Fruit fly (Drosophila melanogaster) whole organism, embryonic: ENCODE results near the gene CG31259.

Experiments
- Bgb ChIP-seq: fragments of 200-800 bp; sonication (Bioruptor generic); IDR thresholded peaks from 2 replicates; pipeline ENCODE4 v1.3.6; 2022; ENCODE audit warnings: missing biosample characterization, missing genetic modification characterization; ENCODE audit not compliant: partially characterized antibody
- BtbVII ChIP-seq: fragments of 200-800 bp; sonication (Bioruptor generic); optimal IDR thresholded peaks from 3 replicates; lab custom pipeline; 2017; ENCODE audit warnings: missing biosample characterization, mild to moderate bottlenecking, missing genetic modification characterization
- CG10147 ChIP-seq: fragments of 200-800 bp; sonication (Bioruptor generic); optimal IDR thresholded peaks from 2 replicates; lab custom pipeline; 2019; ENCODE audit warnings: missing biosample characterization, mild to moderate bottlenecking, missing genetic modification characterization, moderate library complexity
- CG11560 ChIP-seq: fragments of 200-800 bp; sonication (Bioruptor generic); IDR thresholded peaks from 3 replicates; pipeline ENCODE4 v1.3.6; 2022; ENCODE audit warnings: missing biosample characterization, missing genetic modification characterization
- CG12219 ChIP-seq: fragments of 200-800 bp; sonication (Bioruptor generic); optimal IDR thresholded peaks from 3 replicates; lab custom pipeline; 2018; ENCODE audit warnings: missing biosample characterization, mild to moderate bottlenecking, missing genetic modification characterization
- CG12942 ChIP-seq: fragments of 200-800 bp; sonication (Bioruptor generic); optimal IDR thresholded peaks from 3 replicates; lab custom pipeline; 2016; ENCODE audit warnings: missing biosample characterization, missing genetic modification characterization
- CG16813 ChIP-seq: fragments of 200-800 bp; sonication (Bioruptor generic); IDR thresholded peaks from 3 replicates; pipeline ENCODE4 v1.3.6; 2022; ENCODE audit warnings: missing biosample characterization, missing genetic modification characterization; ENCODE audit not compliant: partially characterized antibody
- CG17802 ChIP-seq: fragments of 200-800 bp; sonication (Bioruptor generic); optimal IDR thresholded peaks from 2 replicates; lab custom pipeline; 2018; ENCODE audit warnings: missing biosample characterization, mild to moderate bottlenecking, missing genetic modification characterization, moderate library complexity
- CG18262 ChIP-seq: fragments of 200-800 bp; optimal IDR thresholded peaks from 3 replicates; lab custom pipeline; 2019; ENCODE audit warnings: missing biosample characterization, mild to moderate bottlenecking, missing genetic modification characterization, moderate library complexity
- CG2129 ChIP-seq: fragments of 200-800 bp; sonication (Bioruptor generic); IDR thresholded peaks from 2 replicates; pipeline ENCODE4 v1.3.6; 2022; ENCODE audit warnings: missing biosample characterization, missing genetic modification characterization; ENCODE audit not compliant: partially characterized antibody
- CG2202 ChIP-seq: fragments of 200-800 bp; sonication (Bioruptor generic); optimal IDR thresholded peaks from 2 replicates; lab custom pipeline; 2018; ENCODE audit warnings: missing biosample characterization, mild to moderate bottlenecking, missing genetic modification characterization
- CG31388 ChIP-seq: fragments of 200-800 bp; sonication (Bioruptor generic); optimal IDR thresholded peaks from 2 replicates; lab custom pipeline; 2016; ENCODE audit warnings: missing biosample characterization, missing genetic modification characterization
- CG32767 ChIP-seq: fragments of 200-800 bp; sonication (Bioruptor generic); IDR thresholded peaks from 2 replicates; pipeline ENCODE4 v1.3.6; 2022; ENCODE audit warnings: missing biosample characterization, missing genetic modification characterization
- CG3726 ChIP-seq: fragments of 200-800 bp; sonication (Bioruptor generic); IDR thresholded peaks from 3 replicates; pipeline ENCODE4, ENCODE4 v1.3.6; 2022; ENCODE audit warnings: missing biosample characterization, missing genetic modification characterization
- CG4282 ChIP-seq: fragments of 200-800 bp; sonication (Bioruptor generic); optimal IDR thresholded peaks from 2 replicates; lab custom pipeline; 2016; ENCODE audit warnings: missing biosample characterization, missing genetic modification characterization
- CG4424 ChIP-seq: fragments of 200-800 bp; sonication (Bioruptor generic); optimal IDR thresholded peaks from 3 replicates; lab custom pipeline; 2016; ENCODE audit warnings: missing biosample characterization, missing genetic modification characterization
- CG4707 ChIP-seq: fragments of 200-800 bp; sonication (Bioruptor generic); optimal IDR thresholded peaks from 2 replicates; lab custom pipeline; 2018; ENCODE audit warnings: missing biosample characterization, mild to moderate bottlenecking, missing genetic modification characterization, moderate library complexity
- CG5180 ChIP-seq: fragments of 200-800 bp; sonication (Bioruptor generic); optimal IDR thresholded peaks from 3 replicates; lab custom pipeline; 2017; ENCODE audit warnings: missing biosample characterization, missing genetic modification characterization, mild to moderate bottlenecking, moderate library complexity, missing genetic modification reagents
- CG6654 ChIP-seq: fragments of 200-800 bp; sonication (Bioruptor generic); optimal IDR thresholded peaks from 2 replicates; lab custom pipeline; 2017; ENCODE audit warnings: missing biosample characterization, mild to moderate bottlenecking, missing genetic modification characterization
- CG6791 ChIP-seq: fragments of 200-800 bp; sonication (Bioruptor generic); IDR thresholded peaks from 3 replicates; pipeline ENCODE4 v1.3.6; 2022; ENCODE audit warnings: missing biosample characterization, missing genetic modification characterization; ENCODE audit not compliant: partially characterized antibody
- CG6854 ChIP-seq: fragments of 200-800 bp; sonication (Bioruptor generic); optimal IDR thresholded peaks from 3 replicates; lab custom pipeline; 2017; ENCODE audit warnings: missing biosample characterization, mild to moderate bottlenecking, missing genetic modification characterization
- Fer3 ChIP-seq: fragments of 200-800 bp; sonication (Bioruptor generic); optimal IDR thresholded peaks from 2 replicates; lab custom pipeline; 2018; ENCODE audit warnings: missing biosample characterization, mild to moderate bottlenecking, missing genetic modification characterization, moderate library complexity
- HLH54F ChIP-seq: fragments of 200-800 bp; sonication (Bioruptor generic); optimal IDR thresholded peaks from 3 replicates; lab custom pipeline; 2016; ENCODE audit warnings: missing biosample characterization, missing genetic modification characterization
- HLHmδ ChIP-seq: fragments of 200-800 bp; sonication (Bioruptor generic); optimal IDR thresholded peaks from 2 replicates; lab custom pipeline; 2018; ENCODE audit warnings: missing biosample characterization, mild to moderate bottlenecking, missing genetic modification characterization, moderate library complexity
- HmgZ ChIP-seq: fragments of 200-800 bp; sonication (Bioruptor generic); optimal IDR thresholded peaks from 2 replicates; lab custom pipeline; 2018; ENCODE audit warnings: missing biosample characterization, mild to moderate bottlenecking, missing genetic modification characterization
- Hmx ChIP-seq: fragments of 200-800 bp; sonication (Bioruptor generic); optimal IDR thresholded peaks from 2 replicates; lab custom pipeline; 2016; ENCODE audit warnings: missing biosample characterization, missing genetic modification characterization
- Lim3 ChIP-seq: fragments of 200-800 bp; sonication (Bioruptor generic); IDR thresholded peaks from 2 replicates; pipeline ENCODE4 v1.3.6; 2022; ENCODE audit warnings: missing biosample characterization, missing genetic modification characterization
- MBD-R2 ChIP-seq: fragments of 200-800 bp; sonication (Bioruptor generic); IDR thresholded peaks from 2 replicates; pipeline ENCODE4 v1.3.6; 2022; ENCODE audit warnings: missing biosample characterization, missing genetic modification characterization
- NFAT ChIP-seq: fragments of 200-800 bp; sonication (Bioruptor generic); IDR thresholded peaks from 2 replicates; pipeline ENCODE4 v1.3.6; 2022; ENCODE audit warnings: missing biosample characterization, missing genetic modification characterization
- NfI ChIP-seq: fragments of 200-800 bp; sonication (Bioruptor generic); optimal IDR thresholded peaks from 3 replicates; lab custom pipeline; 2018; ENCODE audit warnings: missing biosample characterization, mild to moderate bottlenecking, missing genetic modification characterization, moderate library complexity
- Opbp ChIP-seq: fragments of 200-800 bp; sonication (Bioruptor generic); IDR thresholded peaks from 3 replicates; pipeline ENCODE4 v1.3.6; 2022; ENCODE audit warnings: missing biosample characterization, missing genetic modification characterization; ENCODE audit not compliant: partially characterized antibody
- Poxn ChIP-seq: fragments of 200-800 bp; sonication (Bioruptor generic); IDR thresholded peaks from 2 replicates; pipeline ENCODE4 v1.3.6; 2022; ENCODE audit warnings: missing biosample characterization, missing genetic modification characterization
- Ssrp ChIP-seq: fragments of 200-800 bp; sonication (Bioruptor generic); optimal IDR thresholded peaks from 2 replicates; lab custom pipeline; 2018; ENCODE audit warnings: missing biosample characterization, mild to moderate bottlenecking, missing genetic modification characterization, moderate library complexity
- Tbp ChIP-seq: fragments of >200 bp; optimal IDR thresholded peaks from 2 replicates; lab custom pipeline; 2018; ENCODE audit warnings: missing biosample characterization, missing genetic modification characterization
- ab ChIP-seq: fragments of 200-800 bp; sonication (Bioruptor generic); optimal IDR thresholded peaks from 2 replicates; lab custom pipeline; 2016; ENCODE audit warnings: missing biosample characterization, missing genetic modification characterization
- ap ChIP-seq: fragments of 200-800 bp; sonication (Bioruptor generic); IDR thresholded peaks from 2 replicates; pipeline ENCODE4 v1.3.6; 2022; ENCODE audit warnings: missing biosample characterization, missing genetic modification characterization
- ato ChIP-seq: fragments of 200-800 bp; sonication (Bioruptor generic); IDR thresholded peaks from 2 replicates; pipeline ENCODE4 v1.3.6; 2022; ENCODE audit warnings: missing biosample characterization, missing genetic modification characterization; ENCODE audit not compliant: partially characterized antibody
- dati ChIP-seq: fragments of 200-800 bp; sonication (Bioruptor generic); IDR thresholded peaks from 2 replicates; pipeline ENCODE4 v1.3.6; 2022; ENCODE audit warnings: missing biosample characterization, missing genetic modification characterization
- dm ChIP-seq: fragments of 200-800 bp; sonication (Bioruptor generic); optimal IDR thresholded peaks from 3 replicates; lab custom pipeline; 2016; ENCODE audit warnings: missing biosample characterization, missing genetic modification characterization
- esg ChIP-seq: fragments of 200-800 bp; sonication (Bioruptor generic); conservative IDR thresholded peaks from 2 replicates; pipeline ENCODE4 v1.3.6; 2022; ENCODE audit warnings: missing biosample characterization, missing genetic modification characterization
- fd102C ChIP-seq: fragments of 200-800 bp; sonication (Bioruptor generic); optimal IDR thresholded peaks from 2 replicates; lab custom pipeline; 2018; ENCODE audit warnings: missing biosample characterization, mild to moderate bottlenecking, missing genetic modification characterization, moderate library complexity
- fd96Cb ChIP-seq: fragments of 200-800 bp; sonication (Bioruptor generic); optimal IDR thresholded peaks from 2 replicates; lab custom pipeline; 2018; ENCODE audit warnings: missing biosample characterization, mild to moderate bottlenecking, missing genetic modification characterization, moderate library complexity
- fu2 ChIP-seq: fragments of 200-800 bp; sonication (Bioruptor generic); optimal IDR thresholded peaks from 2 replicates; lab custom pipeline; 2016; ENCODE audit warnings: missing biosample characterization, missing genetic modification characterization
- hkb ChIP-seq, 2 experiments: fragments of 200-800 bp in 1 of 2; fragments of >200 bp in 1 of 2; sonication (Bioruptor generic) in 1 of 2; IDR thresholded peaks in 1 of 2; optimal IDR thresholded peaks in 1 of 2; 2 replicates each; pipeline versions ENCODE4 v1.3.6 to Lab custom; 2017 to 2022; ENCODE audit warnings: missing biosample characterization in 1 of 2, missing genetic modification characterization in 1 of 2
- jigr1 ChIP-seq: fragments of 200-800 bp; sonication (Bioruptor generic); IDR thresholded peaks from 3 replicates; pipeline ENCODE4 v1.3.6; 2022; ENCODE audit warnings: missing biosample characterization, missing genetic modification characterization
- lab ChIP-seq: fragments of 200-800 bp; sonication (Bioruptor generic); optimal IDR thresholded peaks from 3 replicates; lab custom pipeline; 2017; ENCODE audit warnings: missing biosample characterization, missing genetic modification characterization, mild to moderate bottlenecking, moderate library complexity, missing genetic modification reagents
- prd ChIP-seq, 3 experiments: fragments of >200 bp in 2 of 3; fragments of 200-800 bp in 1 of 3; sonication (Bioruptor generic) in 1 of 3; optimal IDR thresholded peaks in 2 of 3; IDR thresholded peaks in 1 of 3; 2 replicates in 2 of 3; 3 replicates in 1 of 3; pipeline versions ENCODE4 v1.3.6 to Lab custom; 2017 to 2022; ENCODE audit warnings: missing biosample characterization in 1 of 3, missing genetic modification characterization in 1 of 3
- shn ChIP-seq: fragments of 200-800 bp; sonication (Bioruptor generic); optimal IDR thresholded peaks from 3 replicates; lab custom pipeline; 2016; ENCODE audit warnings: missing biosample characterization, missing genetic modification characterization
- sisA ChIP-seq: fragments of 200-800 bp; sonication (Bioruptor generic); IDR thresholded peaks from 2 replicates; pipeline ENCODE4 v1.3.6; 2022; ENCODE audit warnings: missing biosample characterization, missing genetic modification characterization
- zfh1 ChIP-seq: fragments of 200-800 bp; sonication (Bioruptor generic); IDR thresholded peaks from 3 replicates; pipeline ENCODE4 v1.3.6; 2022; ENCODE audit warnings: missing biosample characterization, missing genetic modification characterization

The CG31259 gene

DNA sequence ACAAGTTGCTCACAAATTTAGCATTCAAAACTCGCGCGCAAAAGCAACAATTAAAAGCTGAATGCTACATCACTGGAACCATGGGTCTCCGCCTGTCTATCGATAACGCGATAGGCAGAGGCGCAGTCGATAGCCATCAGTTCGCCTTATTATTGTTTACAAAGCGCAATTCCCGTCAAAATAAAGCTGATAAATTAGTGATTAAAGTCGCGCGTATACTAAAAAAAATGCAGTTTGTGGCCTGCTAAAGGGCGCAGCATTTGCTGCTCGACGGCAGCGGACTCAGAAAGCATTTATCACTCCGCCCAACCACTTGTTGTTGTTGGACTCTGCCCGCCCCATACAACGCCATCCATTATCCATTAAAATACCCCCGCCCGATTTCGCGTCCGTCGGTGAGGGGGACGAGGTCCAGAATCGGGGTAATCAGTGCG lies 6.0 kb upstream of the CG31259 start, which contains the start of gene CG11737 (continued):
- TF ChIP-seq CG12219 (GFP tag; lab: Kevin White, UChicago) (no peak), Tbp (GFP tag; lab: Kevin White, UChicago) (no peak), CG12942 (no peak), dati (GFP tag; lab: Robert Waterston, UW) (no peak), CG17802 (no peak), Bgb (GFP tag; lab: Robert Waterston, UW) (peak; percentile 79), prd (optimal IDR thresholded peaks at IDR 0.05; lab: Kevin White, UChicago) (no peak), prd (GFP tag; IDR thresholded peaks at IDR 0.05; lab: Robert Waterston, UW) (no peak), HmgZ (peak; percentile 50), zfh1 (GFP tag; lab: Robert Waterston, UW) (no peak), Poxn (GFP tag; lab: Robert Waterston, UW) (no peak), hkb (optimal IDR thresholded peaks at IDR 0.05; lab: Kevin White, UChicago) (no peak), hkb (GFP tag; IDR thresholded peaks at IDR 0.05; lab: Robert Waterston, UW) (no peak), CG18262 (tag; lab: Kevin White, UChicago) (no peak), CG6854 (GFP tag; lab: Kevin White, UChicago) (no peak), MBD-R2 (GFP tag; lab: Robert Waterston, UW) (peak; percentile 66), CG4424 (GFP tag; lab: Kevin White, UChicago) (no peak), HLH54F (GFP tag; lab: Kevin White, UChicago) (no peak), ap (GFP tag; lab: Robert Waterston, UW) (no peak), CG2129 (GFP tag; lab: Robert Waterston, UW) (no peak), BtbVII (GFP tag; lab: Kevin White, UChicago) (no peak), fd102C (no peak), CG5180 (no peak), Ssrp (no peak), NFAT (GFP tag; lab: Robert Waterston, UW) (no peak), HLHmδ (GFP tag; lab: Kevin White, UChicago) (no peak), CG6791 (peak; percentile 82), CG10147 (GFP tag; lab: Kevin White, UChicago) (no peak), Lim3 (GFP tag; lab: Robert Waterston, UW) (no peak), NfI (no peak), Hmx (no peak), CG2202 (tag; lab: Kevin White, UChicago) (no peak), esg (GFP tag; lab: Robert Waterston, UW) (no peak), CG11560 (no peak), CG32767 (GFP tag; lab: Robert Waterston, UW) (no peak), CG4282 (GFP tag; lab: Kevin White, UChicago) (no peak), ato (GFP tag; lab: Robert Waterston, UW) (peak; percentile 68), shn (GFP tag; lab: Kevin White, UChicago) (no peak), CG6654 (GFP tag; lab: Kevin White, UChicago) (no peak), CG31388 (GFP tag; lab: Kevin White, UChicago) (no peak), jigr1 (GFP tag; lab: Robert Waterston, UW) (no peak), Fer3 (tag; lab: Kevin White, UChicago) (no peak), CG16813 (GFP tag; lab: Robert Waterston, UW) (peak; percentile 55; the same call in 1 of the 3 replicates), dm (GFP tag; lab: Kevin White, UChicago) (peak; percentile 22), sisA (no peak), fd96Cb (tag; lab: Kevin White, UChicago) (no peak), lab (no peak), ab (no peak), CG4707 (GFP tag; lab: Kevin White, UChicago) (no peak), CG3726 (GFP tag; lab: Robert Waterston, UW) (no peak), Opbp (GFP tag; lab: Robert Waterston, UW) (peak; percentile 26; the same call in 1 of the 3 replicates), fu2 (GFP tag; lab: Kevin White, UChicago) (no peak)
